Worm (Caenorhabditis elegans): ENCODE measurements around the gene R05F9.7.

R05F9.7 gene

DNA sequence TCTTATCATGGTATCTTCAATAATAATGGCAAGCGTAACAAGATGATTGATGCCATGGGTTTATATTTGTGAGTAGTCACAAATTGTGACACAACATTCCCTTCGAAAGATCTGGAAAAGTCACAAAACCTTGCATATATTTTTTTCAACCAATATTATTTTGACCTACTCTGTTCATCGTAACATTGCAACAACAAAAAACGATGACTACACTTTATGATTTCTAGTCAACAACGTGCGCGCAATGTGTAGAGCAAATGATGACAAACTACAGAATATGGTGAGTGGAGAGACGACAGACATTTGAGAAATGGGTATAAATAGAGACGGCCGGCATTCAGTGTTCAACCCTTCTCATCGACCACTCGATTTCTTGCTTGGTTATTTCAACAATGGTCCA lies 4.3 kb upstream of the R05F9.7 start, which contains the start of gene gst-7 (continued):
- no peak for TF ChIP-seq ZK185.1 (tag; optimal IDR thresholded peaks at IDR 0.05; ENCODE audit: poor library complexity, severe bottlenecking)
- no peak for TF ChIP-seq F57A8.1 (GFP tag; optimal IDR thresholded peaks at IDR 0.05)
- TF ChIP-seq cebp-1 (GFP tag; IDR thresholded peaks at IDR 0.05) = no peak
- TF ChIP-seq cebp-1 (tag; optimal IDR thresholded peaks at IDR 0.05) = peak; percentile 1
- no peak for TF ChIP-seq zim-3 (tag; optimal IDR thresholded peaks at IDR 0.05)
- TF ChIP-seq F33H1.4 (GFP tag; IDR thresholded peaks at IDR 0.05) = no peak
- TF ChIP-seq madf-3 (GFP tag; IDR thresholded peaks at IDR 0.05) = no peak
- TF ChIP-seq ceh-91 (GFP tag; IDR thresholded peaks at IDR 0.05) = no peak
- no peak for TF ChIP-seq him-1 (tag; optimal IDR thresholded peaks at IDR 0.05)
- TF ChIP-seq lir-1 (GFP tag; conservative IDR thresholded peaks at IDR 0.05) = no peak
- TF ChIP-seq F49E8.2 (tag; optimal IDR thresholded peaks at IDR 0.05; ENCODE audit: insufficient read depth) = no peak
- TF ChIP-seq lin-54 (GFP tag; optimal IDR thresholded peaks at IDR 0.05) = peak; percentile 18
- peak; percentile 28 for TF ChIP-seq lin-40 (tag; optimal IDR thresholded peaks at IDR 0.05)
- no peak for TF ChIP-seq sptf-2 (GFP tag; optimal IDR thresholded peaks at IDR 0.05)
- TF ChIP-seq ceh-100 (GFP tag; IDR thresholded peaks at IDR 0.05) = no peak
- TF ChIP-seq atf-7 (tag; optimal IDR thresholded peaks at IDR 0.05) = no peak
- TF ChIP-seq tbx-9 (tag; optimal IDR thresholded peaks at IDR 0.05; ENCODE audit: borderline replicate concordance) = no peak
- TF ChIP-seq K12H6.12 (tag; optimal IDR thresholded peaks at IDR 0.05) = no peak
- no peak for TF ChIP-seq ztf-3 (GFP tag; optimal IDR thresholded peaks at IDR 0.05)
- no peak for TF ChIP-seq Y67H2A.10 (GFP tag; conservative IDR thresholded peaks at IDR 0.05)
- TF ChIP-seq attf-5 (GFP tag; optimal IDR thresholded peaks at IDR 0.05) = no peak
- no peak for TF ChIP-seq somi-1 (GFP tag; optimal IDR thresholded peaks at IDR 0.05)
- TF ChIP-seq attf-6 (GFP tag; IDR thresholded peaks at IDR 0.05) = no peak
- no peak for TF ChIP-seq mes-4 (tag; optimal IDR thresholded peaks at IDR 0.05)
- 0 out of 2 replicates have a peak, but pooled peaks have one; percentile 32 for TF ChIP-seq nfyb-1 (GFP tag; IDR thresholded peaks at IDR 0.05)
- no peak for TF ChIP-seq F23B12.7 (tag; optimal IDR thresholded peaks at IDR 0.05; ENCODE audit: insufficient read depth)
- TF ChIP-seq madf-6 (GFP tag; IDR thresholded peaks at IDR 0.05) = peak; percentile 72
- no peak for TF ChIP-seq bed-2 (GFP tag; IDR thresholded peaks at IDR 0.05)
- no peak for TF ChIP-seq let-526 (GFP tag; IDR thresholded peaks at IDR 0.05)
- no peak for TF ChIP-seq fkh-3 (tag; optimal IDR thresholded peaks at IDR 0.05)
- TF ChIP-seq hmg-1.2 (GFP tag; IDR thresholded peaks at IDR 0.05) = peak; percentile 58; the same call in 1 of the 2 replicates
- no peak for TF ChIP-seq madf-10 (tag; optimal IDR thresholded peaks at IDR 0.05)
- TF ChIP-seq B0261.1 (tag; optimal IDR thresholded peaks at IDR 0.05) = no peak
- TF ChIP-seq madf-8 (GFP tag; conservative IDR thresholded peaks at IDR 0.05) = peak; percentile 35; the same call in 1 of the 2 replicates
- TF ChIP-seq cebp-2 (GFP tag; IDR thresholded peaks at IDR 0.05) = no peak
- 0 out of 2 replicates have a peak, but pooled peaks have one; percentile 7 for TF ChIP-seq dox-1 (GFP tag; IDR thresholded peaks at IDR 0.05)
- no peak for TF ChIP-seq ama-1 (optimal IDR thresholded peaks at IDR 0.05)
- TF ChIP-seq ama-1 (GFP tag; optimal IDR thresholded peaks at IDR 0.05) = no peak
- TF ChIP-seq D2030.7 (GFP tag; IDR thresholded peaks at IDR 0.05) = peak; percentile 25; the same call in 1 of the 2 replicates
- no peak for TF ChIP-seq C17E4.6 (GFP tag; IDR thresholded peaks at IDR 0.05)
- no peak for TF ChIP-seq bed-1 (GFP tag; IDR thresholded peaks at IDR 0.05)
- TF ChIP-seq dpff-1 (tag; optimal IDR thresholded peaks at IDR 0.05) = no peak
- no peak for TF ChIP-seq ceh-40 (GFP tag; IDR thresholded peaks at IDR 0.05)
- TF ChIP-seq lin-35 (GFP tag; optimal IDR thresholded peaks at IDR 0.05) = no peak
- TF ChIP-seq F55B11.4 (tag; optimal IDR thresholded peaks at IDR 0.05; ENCODE audit: borderline replicate concordance, insufficient read depth) = no peak
- no peak for TF ChIP-seq athp-1 (tag; optimal IDR thresholded peaks at IDR 0.05)
- no peak for TF ChIP-seq C06A6.2 (GFP tag; conservative IDR thresholded peaks at IDR 0.05)
- TF ChIP-seq snpc-4 (GFP tag; optimal IDR thresholded peaks at IDR 0.05) = no peak
- no peak for TF ChIP-seq snpc-4 (tag; optimal IDR thresholded peaks at IDR 0.05)

Measured in whole organism, young adult.